Worm (Caenorhabditis elegans) whole organism, young adult: ENCODE measurements around the gene ZK809.1.

Experiments
- C06A6.2 ChIP-seq: fragments of 200-800 bp; sonication (Bioruptor generic); conservative IDR thresholded peaks from 2 replicates; pipeline ENCODE4 v1.3.6; 2022; ENCODE audit warnings: missing genetic modification characterization, missing compliant biosample characterization
- D2030.7 ChIP-seq: fragments of 200-800 bp; sonication (Bioruptor generic); IDR thresholded peaks from 2 replicates; pipeline ENCODE4 v1.3.6; 2022; ENCODE audit warnings: missing genetic modification reagents, missing genetic modification characterization, missing compliant biosample characterization
- F37B4.10 ChIP-seq: fragments of 200-800 bp; sonication (Bioruptor generic); IDR thresholded peaks from 2 replicates; pipeline ENCODE4 v1.3.6; 2022; ENCODE audit warnings: missing genetic modification characterization, missing compliant biosample characterization
- F52B5.7 ChIP-seq: sonication (generic microtip); optimal IDR thresholded peaks from 2 replicates; lab custom pipeline; 2016; ENCODE audit warnings: mild to moderate bottlenecking, missing genetic modification characterization, missing compliant biosample characterization
- F57C9.4 ChIP-seq: sonication (generic microtip); optimal IDR thresholded peaks from 2 replicates; lab custom pipeline; 2017; ENCODE audit warnings: mild to moderate bottlenecking, missing genetic modification characterization, missing compliant biosample characterization
- K11D2.4 ChIP-seq: fragments of 200-800 bp; sonication (Bioruptor generic); IDR thresholded peaks from 2 replicates; pipeline ENCODE4 v1.3.6; 2022; ENCODE audit warnings: missing genetic modification reagents, missing genetic modification characterization, missing compliant biosample characterization
- K12H6.12 ChIP-seq: fragments of 200-800 bp; sonication (Bioruptor generic); optimal IDR thresholded peaks from 2 replicates; lab custom pipeline; 2018; ENCODE audit warnings: mild to moderate bottlenecking, missing genetic modification characterization, missing compliant biosample characterization
- T26A5.8 ChIP-seq: sonication (generic microtip); optimal IDR thresholded peaks from 2 replicates; lab custom pipeline; 2016; ENCODE audit warnings: missing genetic modification characterization, missing compliant biosample characterization
- Y53F4B.3 ChIP-seq: fragments of 200-800 bp; sonication (Bioruptor generic); IDR thresholded peaks from 2 replicates; pipeline ENCODE4 v1.3.6; 2022; ENCODE audit warnings: missing genetic modification reagents, missing genetic modification characterization, missing compliant biosample characterization
- Y67H2A.10 ChIP-seq: fragments of 200-800 bp; sonication (Bioruptor generic); conservative IDR thresholded peaks from 2 replicates; pipeline ENCODE4 v1.3.6; 2022; ENCODE audit warnings: missing genetic modification reagents, missing genetic modification characterization, missing compliant biosample characterization
- Y79H2A.3 ChIP-seq: fragments of 200-800 bp; sonication (Bioruptor generic); conservative IDR thresholded peaks from 2 replicates; pipeline ENCODE4 v1.3.6; 2022; ENCODE audit warnings: missing genetic modification reagents, missing genetic modification characterization, missing compliant biosample characterization
- Y95B8A.8 ChIP-seq: fragments of 200-800 bp; sonication (Bioruptor generic); IDR thresholded peaks from 2 replicates; pipeline ENCODE4 v1.3.6; 2022; ENCODE audit warnings: missing genetic modification reagents, missing genetic modification characterization, missing compliant biosample characterization
- ama-1 ChIP-seq, 3 experiments: fragments of 150-350 bp in 1 of 3; sonication (generic microtip) in 2 of 3; optimal IDR thresholded peaks; 2 replicates each; lab custom pipeline; 2014 to 2018; ENCODE audit warnings: missing biosample characterization in 2 of 3, missing genetic modification characterization in 2 of 3, missing genetic modification reagents in 2 of 3
- attf-6 ChIP-seq: fragments of 200-800 bp; sonication (Bioruptor generic); IDR thresholded peaks from 2 replicates; pipeline ENCODE4 v1.3.6; 2022; ENCODE audit warnings: missing genetic modification reagents, missing genetic modification characterization, missing compliant biosample characterization
- cebp-2 ChIP-seq: fragments of 200-800 bp; sonication (Bioruptor generic); IDR thresholded peaks from 2 replicates; pipeline ENCODE4 v1.3.6; 2022; ENCODE audit warnings: missing genetic modification characterization, missing compliant biosample characterization
- ceh-27 ChIP-seq: fragments of 200-800 bp; sonication (Bioruptor generic); optimal IDR thresholded peaks from 2 replicates; lab custom pipeline; 2018; ENCODE audit warnings: mild to moderate bottlenecking, missing genetic modification characterization, moderate library complexity, missing compliant biosample characterization
- ceh-40 ChIP-seq: fragments of 200-800 bp; sonication (Bioruptor generic); IDR thresholded peaks from 2 replicates; pipeline ENCODE4 v1.3.6; 2022; ENCODE audit warnings: missing genetic modification characterization, missing compliant biosample characterization
- ceh-79 ChIP-seq: sonication (generic microtip); optimal IDR thresholded peaks from 2 replicates; lab custom pipeline; 2017; ENCODE audit warnings: mild to moderate bottlenecking, missing genetic modification characterization, missing compliant biosample characterization
- die-1 ChIP-seq: sonication (generic microtip); optimal IDR thresholded peaks from 2 replicates; lab custom pipeline; 2016; ENCODE audit warnings: missing genotype, mild to moderate bottlenecking, missing genetic modification characterization, missing compliant biosample characterization
- egl-18 ChIP-seq: fragments of 200-800 bp; sonication (Bioruptor generic); IDR thresholded peaks from 2 replicates; pipeline ENCODE4 v1.3.6; 2022; ENCODE audit warnings: missing genetic modification reagents, missing genetic modification characterization, missing compliant biosample characterization
- ekl-4 ChIP-seq: fragments of 200-800 bp; sonication (Bioruptor generic); IDR thresholded peaks from 2 replicates; pipeline ENCODE4 v1.3.6; 2022; ENCODE audit warnings: missing genetic modification reagents, missing genetic modification characterization, missing compliant biosample characterization
- him-1 ChIP-seq: sonication (generic microtip); optimal IDR thresholded peaks from 2 replicates; lab custom pipeline; 2016; ENCODE audit warnings: missing genotype, missing genetic modification reagents, missing genetic modification characterization, missing compliant biosample characterization
- hlh-12 ChIP-seq: sonication (generic microtip); optimal IDR thresholded peaks from 2 replicates; lab custom pipeline; 2016; ENCODE audit warnings: missing genetic modification characterization, missing compliant biosample characterization
- hlh-26 ChIP-seq: fragments of 200-800 bp; sonication (Bioruptor generic); conservative IDR thresholded peaks from 2 replicates; pipeline ENCODE4 v1.3.6; 2022; ENCODE audit warnings: missing genetic modification reagents, missing genetic modification characterization, missing compliant biosample characterization
- hmg-1.2 ChIP-seq: fragments of 200-800 bp; sonication (Bioruptor generic); IDR thresholded peaks from 2 replicates; pipeline ENCODE4 v1.3.6; 2022; ENCODE audit warnings: missing genetic modification reagents, missing genetic modification characterization, missing compliant biosample characterization
- lag-1 ChIP-seq: fragments of 200-800 bp; sonication (Bioruptor generic); IDR thresholded peaks from 2 replicates; pipeline ENCODE4 v1.3.6; 2022; ENCODE audit warnings: missing genetic modification reagents, missing genetic modification characterization, missing compliant biosample characterization
- lin-26 ChIP-seq: fragments of 200-800 bp; sonication (Bioruptor generic); IDR thresholded peaks from 2 replicates; pipeline ENCODE4 v1.3.6; 2022; ENCODE audit warnings: missing genetic modification reagents, missing genetic modification characterization, missing compliant biosample characterization
- lin-54 ChIP-seq: fragments of 200-800 bp; sonication (Bioruptor generic); optimal IDR thresholded peaks from 2 replicates; lab custom pipeline; 2018; ENCODE audit warnings: mild to moderate bottlenecking, missing genetic modification characterization, missing compliant biosample characterization
- lir-1 ChIP-seq: fragments of 200-800 bp; sonication (Bioruptor generic); conservative IDR thresholded peaks from 2 replicates; pipeline ENCODE4 v1.3.6; 2022; ENCODE audit warnings: missing genetic modification reagents, missing genetic modification characterization, missing compliant biosample characterization
- madf-6 ChIP-seq: fragments of 200-800 bp; sonication (Bioruptor generic); IDR thresholded peaks from 2 replicates; pipeline ENCODE4 v1.3.6; 2022; ENCODE audit warnings: missing genetic modification reagents, missing genetic modification characterization, missing compliant biosample characterization
- mel-28 ChIP-seq: sonication (generic microtip); optimal IDR thresholded peaks from 2 replicates; lab custom pipeline; 2016; ENCODE audit warnings: borderline replicate concordance, mild to moderate bottlenecking, missing genetic modification characterization, missing compliant biosample characterization
- mes-4 ChIP-seq: sonication (generic microtip); optimal IDR thresholded peaks from 2 replicates; lab custom pipeline; 2016; ENCODE audit warnings: missing genotype, missing genetic modification characterization, missing compliant biosample characterization
- mxl-1 ChIP-seq: sonication (generic microtip); optimal IDR thresholded peaks from 2 replicates; lab custom pipeline; 2016; ENCODE audit warnings: missing genetic modification characterization, missing compliant biosample characterization
- nfyb-1 ChIP-seq: fragments of 200-800 bp; sonication (Bioruptor generic); IDR thresholded peaks from 2 replicates; pipeline ENCODE4 v1.3.6; 2022; ENCODE audit warnings: missing genetic modification reagents, missing genetic modification characterization, missing compliant biosample characterization
- nhr-179 ChIP-seq: sonication (generic microtip); optimal IDR thresholded peaks from 2 replicates; lab custom pipeline; 2016; ENCODE audit warnings: mild to moderate bottlenecking, missing genetic modification characterization, missing compliant biosample characterization
- nhr-80 ChIP-seq: sonication (generic microtip); optimal IDR thresholded peaks from 2 replicates; lab custom pipeline; 2016; ENCODE audit warnings: missing genetic modification characterization, missing compliant biosample characterization
- rcor-1 ChIP-seq: fragments of 200-800 bp; sonication (Bioruptor generic); IDR thresholded peaks from 2 replicates; pipeline ENCODE4 v1.3.6; 2022; ENCODE audit warnings: missing genetic modification reagents, missing genetic modification characterization, missing compliant biosample characterization
- sdz-38 ChIP-seq: sonication (generic microtip); optimal IDR thresholded peaks from 2 replicates; lab custom pipeline; 2016; ENCODE audit warnings: missing genotype, missing genetic modification characterization, missing compliant biosample characterization
- sea-2 ChIP-seq: fragments of 200-800 bp; sonication (Bioruptor generic); IDR thresholded peaks from 2 replicates; pipeline ENCODE4 v1.3.6; 2022; ENCODE audit warnings: missing genetic modification characterization, missing compliant biosample characterization
- tbx-9 ChIP-seq: sonication (generic microtip); optimal IDR thresholded peaks from 2 replicates; lab custom pipeline; 2016; ENCODE audit warnings: borderline replicate concordance, missing genetic modification characterization, inconsistent platforms, missing compliant biosample characterization
- tlf-1 ChIP-seq: fragments of 200-800 bp; sonication (Bioruptor generic); optimal IDR thresholded peaks from 2 replicates; lab custom pipeline; 2018; ENCODE audit warnings: mild to moderate bottlenecking, missing genetic modification characterization, missing compliant biosample characterization
- unc-130 ChIP-seq: sonication (generic microtip); optimal IDR thresholded peaks from 2 replicates; lab custom pipeline; 2016; ENCODE audit warnings: missing genetic modification reagents, missing genetic modification characterization, missing compliant biosample characterization
- unc-62 ChIP-seq: fragments of 150-350 bp; optimal IDR thresholded peaks from 2 replicates; lab custom pipeline; 2014; ENCODE audit warnings: missing biosample characterization, missing genetic modification reagents, missing genetic modification characterization
- xnd-1 ChIP-seq: sonication (generic microtip); optimal IDR thresholded peaks from 2 replicates; lab custom pipeline; 2016; ENCODE audit warnings: missing genotype, missing genetic modification reagents, missing genetic modification characterization, missing compliant biosample characterization
- zfh-2 ChIP-seq: fragments of 200-800 bp; sonication (Bioruptor generic); conservative IDR thresholded peaks from 2 replicates; pipeline ENCODE4 v1.3.6; 2022; ENCODE audit warnings: missing genetic modification reagents, missing genetic modification characterization, missing compliant biosample characterization
- ztf-25 ChIP-seq: fragments of 200-800 bp; sonication (Bioruptor generic); IDR thresholded peaks from 2 replicates; pipeline ENCODE4 v1.3.6; 2022; ENCODE audit warnings: missing genetic modification reagents, missing genetic modification characterization, missing compliant biosample characterization
- ztf-26 ChIP-seq: sonication (generic microtip); optimal IDR thresholded peaks from 2 replicates; lab custom pipeline; 2017; ENCODE audit warnings: missing genetic modification characterization, missing compliant biosample characterization

The ZK809.1 gene

DNA sequence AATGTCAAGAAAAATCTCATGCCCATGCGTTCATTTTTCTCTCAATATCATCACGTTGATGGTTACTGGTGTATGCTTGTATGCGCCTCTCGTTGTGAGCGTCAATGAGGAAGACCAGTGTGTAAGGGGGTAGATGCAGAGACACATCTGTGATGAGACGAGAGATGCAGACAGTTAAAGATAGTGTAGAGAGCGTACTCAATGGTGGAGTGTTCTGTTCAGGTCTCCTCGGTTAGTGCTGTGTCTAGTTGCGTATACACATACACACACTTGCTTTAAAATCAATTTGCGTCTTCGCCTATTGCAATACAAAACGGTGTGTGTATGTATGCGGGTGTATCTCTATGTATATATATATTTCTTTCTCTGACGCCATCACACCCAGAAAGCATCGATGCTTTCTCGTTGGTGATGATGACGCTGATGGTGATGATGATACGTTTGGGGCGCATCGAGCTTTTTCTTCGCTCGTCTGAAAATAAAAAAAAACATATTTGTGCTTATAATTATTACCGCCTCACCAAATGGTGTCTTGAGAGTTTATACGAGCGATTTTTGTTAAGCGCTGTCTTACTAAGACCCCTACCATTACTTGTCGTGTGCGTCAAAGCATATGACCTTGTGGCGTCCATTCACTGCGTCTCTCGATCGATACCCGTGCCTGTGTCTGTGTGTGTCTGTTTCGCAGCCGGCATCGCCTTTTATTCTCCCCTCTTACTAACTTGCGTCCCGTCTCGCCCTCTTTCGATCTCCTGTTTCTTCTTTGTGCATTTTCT is 48.3 kb upstream of the ZK809.1 start, which contains the start of gene F40F11.3 (continued):
- TF ChIP-seq mel-28 (tag; lab: Kevin White, UChicago) (no peak), die-1 (tag; lab: Kevin White, UChicago) (peak; percentile 54), K12H6.12 (peak; percentile 75), unc-62 (no peak), tlf-1 (GFP tag; lab: Kevin White, UChicago) (peak; percentile 48), F37B4.10 (GFP tag; lab: Robert Waterston, UW) (no peak), lir-1 (GFP tag; lab: Robert Waterston, UW) (no peak), ceh-27 (GFP tag; lab: Kevin White, UChicago) (peak; percentile 94), sea-2 (GFP tag; lab: Robert Waterston, UW) (no peak)

- TF ChIP-seq him-1 (tag; lab: Kevin White, UChicago) = no peak
- TF ChIP-seq rcor-1 (GFP tag; lab: Robert Waterston, UW) = no peak
- TF ChIP-seq hlh-26 (GFP tag; lab: Robert Waterston, UW) = no peak
- TF ChIP-seq F57C9.4 = no peak
- no peak for TF ChIP-seq F52B5.7 (tag; lab: Kevin White, UChicago)
- no peak for TF ChIP-seq xnd-1 (tag; lab: Kevin White, UChicago)
- no peak for TF ChIP-seq lin-54 (GFP tag; lab: Kevin White, UChicago)
- TF ChIP-seq Y79H2A.3 (GFP tag; lab: Robert Waterston, UW) = no peak
- TF ChIP-seq sdz-38 (tag; lab: Kevin White, UChicago) = no peak
- TF ChIP-seq nfyb-1 (GFP tag; lab: Robert Waterston, UW) = no peak; the same call in 1 of the 2 replicates
- no peak for TF ChIP-seq D2030.7 (GFP tag; lab: Robert Waterston, UW)
- TF ChIP-seq ceh-40 (GFP tag; lab: Robert Waterston, UW) = no peak
- TF ChIP-seq die-1 (tag; lab: Kevin White, UChicago) = no peak
- no peak for TF ChIP-seq lin-26
- no peak for TF ChIP-seq Y67H2A.10
- peak; percentile 89 for TF ChIP-seq ama-1 (optimal IDR thresholded peaks at IDR 0.05; lab: Kevin White, UChicago)
- TF ChIP-seq ama-1 (GFP tag; optimal IDR thresholded peaks at IDR 0.05; lab: Kevin White, UChicago) = no peak
- TF ChIP-seq ekl-4 (GFP tag; lab: Robert Waterston, UW) = no peak
- TF ChIP-seq ztf-25 (GFP tag; lab: Robert Waterston, UW) = no peak
- no peak for TF ChIP-seq cebp-2
- no peak for TF ChIP-seq hlh-12
- no peak for TF ChIP-seq ceh-79
- no peak for TF ChIP-seq egl-18
- no peak for TF ChIP-seq K11D2.4 (GFP tag; lab: Robert Waterston, UW)
- TF ChIP-seq mel-28 (tag; lab: Kevin White, UChicago) = no peak
- TF ChIP-seq Y95B8A.8 = 0 out of 2 replicates have a peak, but pooled peaks have one; percentile 13
- no peak for TF ChIP-seq nhr-179
- no peak for TF ChIP-seq ztf-26 (tag; lab: Kevin White, UChicago)
- TF ChIP-seq zfh-2 (GFP tag; lab: Robert Waterston, UW) = peak; percentile 94
- no peak for TF ChIP-seq C06A6.2
- no peak for TF ChIP-seq Y53F4B.3 (GFP tag; lab: Robert Waterston, UW)
- no peak for TF ChIP-seq mxl-1
- peak; percentile 52 for TF ChIP-seq K12H6.12
- TF ChIP-seq hmg-1.2 (GFP tag; lab: Robert Waterston, UW) = peak; percentile 41; the same call in 1 of the 2 replicates
- no peak for TF ChIP-seq madf-6 (GFP tag; lab: Robert Waterston, UW)
- TF ChIP-seq tbx-9 = no peak
- TF ChIP-seq attf-6 (GFP tag; lab: Robert Waterston, UW) = no peak
- TF ChIP-seq lag-1 (GFP tag; lab: Robert Waterston, UW) = no peak
- no peak for TF ChIP-seq T26A5.8 (tag; lab: Kevin White, UChicago)
- no peak for TF ChIP-seq unc-130 (GFP tag; lab: Kevin White, UChicago)
- TF ChIP-seq mes-4 (tag; lab: Kevin White, UChicago) = no peak
- no peak for TF ChIP-seq tlf-1 (GFP tag; lab: Kevin White, UChicago)
- peak; percentile 75 for TF ChIP-seq nhr-80 (tag; lab: Kevin White, UChicago)
Measured at ce11 chrIV:11594191-11594673, 47.7 kb upstream of the ZK809.1 start, which contains the start of gene mig-38. TSS of gene mig-38 (plus strand) at chrIV:11594244.
